Worm (Caenorhabditis elegans) whole organism, dauer: Measurements from ENCODE around the gene trpp-3.

Experiments
- unc-62 ChIP-seq: sonication (generic microtip); optimal IDR thresholded peaks from 2 replicates; lab custom pipeline; 2017; ENCODE audit warnings: missing biosample characterization, missing genetic modification reagents, missing genetic modification characterization

Gene trpp-3

ce11 chrIII:9544820-9545219, 19.5 kb downstream of the trpp-3 start, which contains the start of gene ZK1098.12:
ZK1098.12 (plus strand) TSS chrIII:9545120.
- TF ChIP-seq unc-62, result no peak

- TF ChIP-seq unc-62, result no peak
These were observed 20.8 kb downstream of the trpp-3 start, which contains the start of gene unc-16 for ce11 chrIII:9546016-9546659. unc-16 (plus strand) TSS chrIII:9546258.

ce11 chrIII:9556300-9556699, 30.9 kb downstream of the trpp-3 start, which contains the start of gene ZK1098.11:
ZK1098.11 (plus strand) TSS chrIII:9556600.
- TF ChIP-seq unc-62, result no peak

- no peak for TF ChIP-seq unc-62
These were observed 33.1 kb downstream of the trpp-3 start, which contains the start of gene C48B4.6 for ce11 chrIII:9558463-9558862. C48B4.6 (minus strand) TSS chrIII:9558563.

DNA sequence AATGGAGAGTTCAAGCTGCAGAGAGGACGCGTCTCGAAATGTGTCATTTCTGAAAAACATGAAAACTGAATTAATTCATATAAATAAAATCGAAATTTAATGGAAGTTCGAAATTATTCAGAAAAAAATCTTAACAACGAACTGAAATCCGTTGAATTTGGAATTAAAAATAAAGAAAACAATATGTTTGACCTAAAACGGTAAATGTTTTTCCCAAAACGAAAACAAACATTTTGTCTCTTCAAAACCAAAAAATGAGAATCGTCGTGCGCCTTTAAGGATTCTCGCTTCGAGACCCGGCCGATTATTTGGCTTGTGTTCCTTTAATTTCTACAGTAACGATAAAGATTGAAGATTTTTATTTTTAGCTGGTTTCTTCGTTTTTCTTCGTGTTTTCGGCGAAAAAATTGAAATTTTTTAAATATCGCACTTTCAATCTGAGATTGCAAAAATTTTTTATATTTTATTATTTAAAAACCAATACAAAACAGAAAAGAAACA, 34.1 kb downstream of the trpp-3 start, which contains the start of gene C48B4.7:
Gene C48B4.7, minus strand, starts transcription at position 51 of the 501 bp plus-strand sequence.
- no peak for TF ChIP-seq unc-62

DNA sequence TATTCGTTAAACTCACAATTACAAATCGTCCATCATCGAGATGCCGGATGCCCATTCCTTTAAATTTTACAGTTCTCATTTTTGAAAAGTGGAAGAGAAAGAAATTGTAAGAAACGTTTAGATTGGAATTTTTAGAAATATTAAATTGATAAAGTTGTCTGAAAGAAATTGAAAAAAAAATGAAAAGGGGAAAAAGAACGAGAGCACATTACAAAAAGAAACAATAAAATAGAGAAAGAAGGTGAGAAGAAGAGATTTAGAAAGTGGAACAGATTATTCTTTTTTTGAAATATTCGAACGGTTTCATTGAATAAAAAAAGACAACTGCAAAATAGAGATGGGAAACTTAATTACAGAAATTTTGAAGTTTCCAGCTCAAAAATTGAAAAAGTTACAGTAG, 35.8 kb downstream of the trpp-3 start, which contains the start of gene C48B4.8:
Gene C48B4.8, minus strand, starts transcription at position 101 of the 400 bp plus-strand sequence.
- TF ChIP-seq unc-62, result no peak

DNA sequence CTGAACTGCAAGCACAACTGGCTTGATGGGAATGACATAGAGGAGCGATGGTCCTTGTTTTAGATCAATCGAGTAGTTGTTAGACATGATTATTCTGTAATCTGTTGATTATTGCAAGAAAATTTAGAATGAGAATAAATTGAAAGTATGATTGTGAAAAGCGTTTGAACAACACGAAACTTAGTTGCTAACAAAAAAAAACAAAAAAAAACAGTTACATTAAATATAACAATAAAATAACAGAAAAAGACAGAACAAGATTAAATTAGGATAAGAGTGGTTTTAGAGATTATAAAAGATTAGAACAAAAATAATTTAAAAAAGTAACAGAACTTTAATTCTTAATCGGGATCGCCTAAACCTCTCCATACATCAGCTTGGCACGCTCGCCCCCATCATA, 37.9 kb downstream of the trpp-3 start, which contains the start of gene C48B4.9:
Gene C48B4.9, minus strand, starts transcription at position 101 of the 400 bp plus-strand sequence.
- TF ChIP-seq unc-62, result no peak

DNA sequence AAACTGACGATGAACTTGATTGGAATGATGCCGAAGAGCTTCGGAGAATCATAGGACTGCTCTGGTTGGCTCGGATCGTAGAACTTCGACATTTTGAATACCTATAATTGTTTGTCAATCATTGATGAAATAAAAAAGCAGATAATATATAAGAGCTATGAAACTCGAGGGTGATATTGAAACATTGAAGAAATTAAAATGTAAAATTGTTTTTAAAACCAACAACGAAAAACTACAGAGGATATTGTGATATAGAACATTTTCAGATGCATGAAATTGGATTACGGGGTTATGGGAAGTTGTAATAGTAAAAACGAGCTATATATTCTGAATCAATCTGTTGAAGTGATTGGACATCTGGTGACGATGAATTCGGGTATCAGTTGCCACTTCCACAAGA, 39.1 kb downstream of the trpp-3 start, which contains the start of gene C48B4.10:
Gene C48B4.10, minus strand, starts transcription at position 101 of the 400 bp plus-strand sequence.
- TF ChIP-seq unc-62, result no peak

- no peak for TF ChIP-seq unc-62
These were observed 40.6 kb downstream of the trpp-3 start, which contains the start of gene C48B4.11 for ce11 chrIII:9565973-9566372. C48B4.11 (minus strand) TSS chrIII:9566115.

DNA sequence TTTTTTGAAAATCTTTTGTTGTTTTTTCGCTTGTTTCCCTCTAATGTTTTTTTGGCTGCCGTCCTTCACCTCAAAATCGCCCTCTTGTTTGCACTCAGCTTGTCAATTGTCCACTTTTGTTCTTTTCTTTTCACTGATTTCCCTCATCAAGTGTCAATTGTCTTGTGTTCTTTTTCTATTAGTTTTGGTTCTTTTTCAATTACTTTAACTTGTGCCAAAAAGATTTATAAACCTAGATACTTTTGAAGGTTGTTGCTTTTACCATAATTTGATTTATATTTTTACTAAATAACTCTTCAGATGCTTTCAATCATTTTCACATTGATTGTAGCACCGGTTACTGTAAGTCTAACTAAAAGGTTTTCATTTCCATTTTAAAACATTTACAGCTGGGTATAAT, 43.1 kb downstream of the trpp-3 start, which contains the start of gene C48B4.13:
Gene C48B4.13, plus strand, starts transcription at position 301 of the 400 bp plus-strand sequence.
- no peak for TF ChIP-seq unc-62

ce11 chrIII:9570869-9571268, 45.5 kb downstream of the trpp-3 start:
- no peak for TF ChIP-seq unc-62
